Worm (Caenorhabditis elegans) whole organism, midembryonic: ENCODE measurements around the gene nekl-4.

Experiments
- T22C8.4 ChIP-seq: fragments of 200-800 bp; sonication (Bioruptor generic); IDR thresholded peaks from 2 replicates; pipeline ENCODE4 v1.3.6; 2022; ENCODE audit warnings: missing genetic modification characterization, missing compliant biosample characterization
- ztf-23 ChIP-seq: fragments of 200-800 bp; sonication (Bioruptor generic); IDR thresholded peaks from 2 replicates; pipeline ENCODE4 v1.3.6; 2022; ENCODE audit warnings: missing genetic modification reagents, missing genetic modification characterization, missing compliant biosample characterization
- ztf-29 ChIP-seq: fragments of 200-800 bp; sonication (Bioruptor generic); IDR thresholded peaks from 2 replicates; pipeline ENCODE4 v1.3.6; 2022; ENCODE audit warnings: missing genetic modification reagents, missing genetic modification characterization, missing compliant biosample characterization

DNA sequence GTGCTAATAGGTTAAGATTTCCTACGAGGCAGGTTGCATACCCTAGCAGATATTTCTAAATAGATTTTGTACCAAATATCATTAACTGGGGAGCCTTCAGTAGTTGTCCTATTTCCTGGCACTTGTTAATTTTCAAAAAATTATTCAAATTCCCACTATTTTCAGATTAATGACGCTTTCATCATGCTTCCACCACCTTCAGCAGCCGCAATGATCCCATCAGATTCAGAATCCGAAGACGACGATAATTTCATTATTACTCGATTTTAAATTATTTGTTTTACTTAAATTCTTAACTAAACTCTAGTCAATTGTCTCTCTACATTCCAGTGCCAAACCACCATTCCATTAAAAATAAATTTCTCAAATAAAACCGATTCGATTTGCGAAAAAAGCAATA is 33.5 kb upstream of the nekl-4 start:
- TF ChIP-seq ztf-23 (GFP tag; lab: Robert Waterston, UW) (no peak), T22C8.4 (no peak), ztf-29 (GFP tag; lab: Robert Waterston, UW) (no peak)
